Fruit fly (Drosophila melanogaster) Kc167 (cell line): Measurements from ENCODE around the gene eIF5B.

Experiments used
- Myc ChIP-seq: fragments of >200 bp; optimal IDR thresholded peaks from 2 replicates; lab custom pipeline; 2017; ENCODE audit warnings: missing external identifiers
- Sin3A ChIP-seq: fragments of >200 bp; optimal IDR thresholded peaks from 2 replicates; lab custom pipeline; 2018; ENCODE audit warnings: missing external identifiers
- h ChIP-seq: fragments of >200 bp; optimal IDR thresholded peaks from 3 replicates; lab custom pipeline; 2018; ENCODE audit warnings: missing external identifiers
- insv ChIP-seq: fragments of >200 bp; optimal IDR thresholded peaks from 3 replicates; lab custom pipeline; 2018; ENCODE audit warnings: missing external identifiers
- psq ChIP-seq: fragments of >200 bp; optimal IDR thresholded peaks from 2 replicates; lab custom pipeline; 2017; ENCODE audit warnings: missing external identifiers
- ttk ChIP-seq: sonication (Bioruptor generic); optimal IDR thresholded peaks from 2 replicates; lab custom pipeline; 2017; ENCODE audit warnings: missing external identifiers

- TF ChIP-seq Myc (lab: Kevin White, UChicago) (no peak), psq (lab: Kevin White, UChicago) (no peak), insv (no peak), Sin3A (no peak), h (lab: Kevin White, UChicago) (no peak), ttk (no peak)
These were observed 26.8 kb downstream of the eIF5B start for dm6 chr3L:3433955-3434354.
